Fruit fly (Drosophila melanogaster) whole organism, embryonic: Measurements from ENCODE around the gene CG11085.

Source experiments
- CG10366 ChIP-seq: fragments of 200-800 bp; sonication (Bioruptor generic); IDR thresholded peaks from 2 replicates; pipeline ENCODE4 v1.3.6; 2022; ENCODE audit warnings: missing biosample characterization, missing genetic modification characterization
- CG10462 ChIP-seq: fragments of 200-800 bp; sonication (Bioruptor generic); optimal IDR thresholded peaks from 2 replicates; lab custom pipeline; 2016; ENCODE audit warnings: missing biosample characterization, missing genetic modification characterization
- CG11504 ChIP-seq: fragments of 200-800 bp; sonication (Bioruptor generic); optimal IDR thresholded peaks from 3 replicates; lab custom pipeline; 2019; ENCODE audit warnings: missing biosample characterization, mild to moderate bottlenecking, missing genetic modification characterization, moderate library complexity
- CG11560 ChIP-seq: fragments of 200-800 bp; sonication (Bioruptor generic); IDR thresholded peaks from 3 replicates; pipeline ENCODE4 v1.3.6; 2022; ENCODE audit warnings: missing biosample characterization, missing genetic modification characterization
- CG11695 ChIP-seq: fragments of 200-800 bp; sonication (Bioruptor generic); IDR thresholded peaks from 3 replicates; pipeline ENCODE4 v1.3.6; 2022; ENCODE audit warnings: missing biosample characterization, missing genetic modification characterization
- CG13296 ChIP-seq: fragments of 200-800 bp; sonication (Bioruptor generic); optimal IDR thresholded peaks from 3 replicates; lab custom pipeline; 2018; ENCODE audit warnings: missing biosample characterization, mild to moderate bottlenecking, missing genetic modification characterization
- CG13624 ChIP-seq: fragments of 200-800 bp; sonication (Bioruptor generic); optimal IDR thresholded peaks from 2 replicates; lab custom pipeline; 2016; ENCODE audit warnings: missing biosample characterization, missing genetic modification characterization
- CG15479 ChIP-seq: fragments of 200-800 bp; sonication (Bioruptor generic); optimal IDR thresholded peaks from 3 replicates; lab custom pipeline; 2019; ENCODE audit warnings: missing biosample characterization, mild to moderate bottlenecking, missing genetic modification characterization, moderate library complexity
- CG4404 ChIP-seq: fragments of 200-800 bp; sonication (Bioruptor generic); IDR thresholded peaks from 2 replicates; pipeline ENCODE4 v1.3.6; 2022; ENCODE audit warnings: missing biosample characterization, missing genetic modification characterization
- CG5953 ChIP-seq: fragments of 200-800 bp; sonication (Bioruptor generic); IDR thresholded peaks from 2 replicates; pipeline ENCODE4 v1.3.6; 2022; ENCODE audit warnings: missing biosample characterization, missing genetic modification characterization
- CG6654 ChIP-seq: fragments of 200-800 bp; sonication (Bioruptor generic); optimal IDR thresholded peaks from 2 replicates; lab custom pipeline; 2017; ENCODE audit warnings: missing biosample characterization, mild to moderate bottlenecking, missing genetic modification characterization
- CG7786 ChIP-seq: fragments of 200-800 bp; sonication (Bioruptor generic); optimal IDR thresholded peaks from 2 replicates; lab custom pipeline; 2016; ENCODE audit warnings: missing biosample characterization, missing genetic modification characterization
- CG8089 ChIP-seq: fragments of 200-800 bp; sonication (Bioruptor generic); optimal IDR thresholded peaks from 3 replicates; lab custom pipeline; 2016; ENCODE audit warnings: missing biosample characterization, missing genetic modification characterization
- CG8281 ChIP-seq: fragments of 200-800 bp; sonication (Bioruptor generic); optimal IDR thresholded peaks from 2 replicates; lab custom pipeline; 2018; ENCODE audit warnings: missing biosample characterization, mild to moderate bottlenecking, missing genetic modification characterization, moderate library complexity
- Deaf1 ChIP-seq: fragments of 200-800 bp; optimal IDR thresholded peaks from 3 replicates; lab custom pipeline; 2019; ENCODE audit warnings: missing biosample characterization, mild to moderate bottlenecking, missing genetic modification characterization, moderate library complexity
- Fer3 ChIP-seq: fragments of 200-800 bp; sonication (Bioruptor generic); optimal IDR thresholded peaks from 2 replicates; lab custom pipeline; 2018; ENCODE audit warnings: missing biosample characterization, mild to moderate bottlenecking, missing genetic modification characterization, moderate library complexity
- HLH4C ChIP-seq: fragments of 200-800 bp; sonication (Bioruptor generic); IDR thresholded peaks from 3 replicates; pipeline ENCODE4 v1.3.6; 2022; ENCODE audit warnings: missing biosample characterization, missing genetic modification characterization; ENCODE audit not compliant: partially characterized antibody
- Lpt ChIP-seq: fragments of >200 bp; optimal IDR thresholded peaks from 2 replicates; lab custom pipeline; 2018; ENCODE audit warnings: missing biosample characterization, missing genetic modification characterization
- Med ChIP-seq: fragments of 200-800 bp; sonication (Bioruptor generic); peaks from one replicate; lab custom pipeline; 2016; ENCODE audit warnings: missing biosample characterization, missing genetic modification characterization, mild to moderate bottlenecking, inconsistent platforms, moderate library complexity
- Mrtf ChIP-seq: fragments of 200-800 bp; sonication (Bioruptor generic); IDR thresholded peaks from 3 replicates; pipeline ENCODE4 v1.3.6; 2022; ENCODE audit warnings: missing biosample characterization, missing genetic modification characterization
- Poxn ChIP-seq: fragments of 200-800 bp; sonication (Bioruptor generic); IDR thresholded peaks from 2 replicates; pipeline ENCODE4 v1.3.6; 2022; ENCODE audit warnings: missing biosample characterization, missing genetic modification characterization
- Ravus ChIP-seq: fragments of 200-800 bp; sonication (Bioruptor generic); IDR thresholded peaks from 2 replicates; pipeline ENCODE4 v1.3.6; 2022; ENCODE audit warnings: missing biosample characterization, missing genetic modification characterization
- Xrp1 ChIP-seq: fragments of 200-800 bp; sonication (Bioruptor generic); IDR thresholded peaks from 2 replicates; pipeline ENCODE4 v1.3.6; 2022; ENCODE audit warnings: missing biosample characterization, missing genetic modification characterization
- abd-A ChIP-seq: fragments of 200-800 bp; sonication (Bioruptor generic); optimal IDR thresholded peaks from 3 replicates; lab custom pipeline; 2019; ENCODE audit warnings: missing biosample characterization, mild to moderate bottlenecking, missing genetic modification characterization, moderate library complexity
- ac ChIP-seq: fragments of 200-800 bp; sonication (Bioruptor generic); optimal IDR thresholded peaks from 3 replicates; lab custom pipeline; 2017; ENCODE audit warnings: missing biosample characterization, mild to moderate bottlenecking, missing genetic modification characterization
- bbx ChIP-seq: fragments of 200-800 bp; sonication (Bioruptor generic); IDR thresholded peaks from 2 replicates; pipeline ENCODE4 v1.3.6; 2022; ENCODE audit warnings: missing biosample characterization, missing genetic modification characterization; ENCODE audit not compliant: partially characterized antibody
- bowl ChIP-seq: fragments of 200-800 bp; sonication (Bioruptor generic); IDR thresholded peaks from 2 replicates; pipeline ENCODE4 v1.3.6; 2022; ENCODE audit warnings: missing biosample characterization, missing genetic modification characterization
- bsh ChIP-seq, 2 experiments: fragments of 200-800 bp; sonication (Bioruptor generic); optimal IDR thresholded peaks; 2 replicates each; lab custom pipeline; 2017 to 2018; ENCODE audit warnings: mild to moderate bottlenecking in 2 of 2, missing biosample characterization in 2 of 2, missing genetic modification characterization in 2 of 2, moderate library complexity in 1 of 2
- chm ChIP-seq: fragments of 200-800 bp; sonication (Bioruptor generic); IDR thresholded peaks from 2 replicates; pipeline ENCODE4 v1.3.6; 2022; ENCODE audit warnings: missing biosample characterization, missing genetic modification characterization
- ci ChIP-seq: fragments of 200-800 bp; sonication (Bioruptor generic); IDR thresholded peaks from 3 replicates; pipeline ENCODE4 v1.3.6; 2022; ENCODE audit warnings: missing biosample characterization, missing genetic modification characterization
- dati ChIP-seq: fragments of 200-800 bp; sonication (Bioruptor generic); IDR thresholded peaks from 2 replicates; pipeline ENCODE4 v1.3.6; 2022; ENCODE audit warnings: missing biosample characterization, missing genetic modification characterization
- dimm ChIP-seq: fragments of 200-800 bp; sonication (Bioruptor generic); IDR thresholded peaks from 2 replicates; pipeline ENCODE4 v1.3.6; 2022; ENCODE audit warnings: missing biosample characterization, missing genetic modification characterization
- fu2 ChIP-seq: fragments of 200-800 bp; sonication (Bioruptor generic); optimal IDR thresholded peaks from 2 replicates; lab custom pipeline; 2016; ENCODE audit warnings: missing biosample characterization, missing genetic modification characterization
- grau ChIP-seq: fragments of 200-800 bp; optimal IDR thresholded peaks from 3 replicates; lab custom pipeline; 2019; ENCODE audit warnings: missing biosample characterization, mild to moderate bottlenecking, missing genetic modification characterization, moderate library complexity
- ind ChIP-seq: fragments of 200-800 bp; sonication (Bioruptor generic); optimal IDR thresholded peaks from 3 replicates; lab custom pipeline; 2016; ENCODE audit warnings: missing biosample characterization, missing genetic modification characterization
- kah ChIP-seq: fragments of 200-800 bp; sonication (Bioruptor generic); optimal IDR thresholded peaks from 2 replicates; lab custom pipeline; 2018; ENCODE audit warnings: missing biosample characterization, mild to moderate bottlenecking, missing genetic modification characterization
- ken ChIP-seq: fragments of 200-800 bp; sonication (Bioruptor generic); IDR thresholded peaks from 3 replicates; pipeline ENCODE4 v1.3.6; 2022; ENCODE audit warnings: missing biosample characterization, missing genetic modification characterization
- kni ChIP-seq: fragments of 200-800 bp; sonication (Bioruptor generic); optimal IDR thresholded peaks from 3 replicates; lab custom pipeline; 2017; ENCODE audit warnings: mild to moderate bottlenecking, missing biosample characterization, missing genetic modification reagents, missing genetic modification characterization
- maf-S ChIP-seq: fragments of 200-800 bp; sonication (Bioruptor generic); optimal IDR thresholded peaks from 2 replicates; lab custom pipeline; 2016; ENCODE audit warnings: missing biosample characterization, missing genetic modification characterization
- nom ChIP-seq: fragments of 200-800 bp; sonication (Bioruptor generic); optimal IDR thresholded peaks from 2 replicates; lab custom pipeline; 2017; ENCODE audit warnings: missing biosample characterization, missing genetic modification characterization, mild to moderate bottlenecking, moderate library complexity, missing genetic modification reagents
- rib ChIP-seq: fragments of 200-800 bp; sonication (Bioruptor generic); IDR thresholded peaks from 2 replicates; pipeline ENCODE4 v1.3.6; 2022; ENCODE audit warnings: missing biosample characterization, missing genetic modification characterization
- sc ChIP-seq, 3 experiments: fragments of >200 bp in 2 of 3; fragments of 200-800 bp in 1 of 3; sonication (Bioruptor generic) in 1 of 3; optimal IDR thresholded peaks; 2 replicates in 2 of 3; 3 replicates in 1 of 3; lab custom pipeline; 2017; ENCODE audit warnings: mild to moderate bottlenecking in 1 of 3, missing biosample characterization in 1 of 3, missing genetic modification characterization in 1 of 3, missing genetic modification reagents in 1 of 3
- sima ChIP-seq: fragments of 200-800 bp; sonication (Bioruptor generic); optimal IDR thresholded peaks from 2 replicates; lab custom pipeline; 2016; ENCODE audit warnings: missing biosample characterization, missing genetic modification characterization
- slou ChIP-seq: fragments of 200-800 bp; sonication (Bioruptor generic); optimal IDR thresholded peaks from 3 replicates; lab custom pipeline; 2016; ENCODE audit warnings: missing biosample characterization, missing genetic modification characterization
- slp2 ChIP-seq: fragments of 200-800 bp; sonication (Bioruptor generic); optimal IDR thresholded peaks from 2 replicates; lab custom pipeline; 2016; ENCODE audit warnings: missing biosample characterization, missing genetic modification characterization
- sob ChIP-seq: fragments of 200-800 bp; sonication (Bioruptor generic); IDR thresholded peaks from 2 replicates; pipeline ENCODE4 v1.3.6; 2022; ENCODE audit warnings: missing biosample characterization, missing genetic modification characterization
- sr ChIP-seq: fragments of 200-800 bp; sonication (Bioruptor generic); IDR thresholded peaks from 3 replicates; pipeline ENCODE4 v1.3.6; 2022; ENCODE audit warnings: missing biosample characterization, missing genetic modification characterization
- stc ChIP-seq: fragments of 200-800 bp; sonication (Bioruptor generic); IDR thresholded peaks from 2 replicates; pipeline ENCODE4 v1.3.6; 2022; ENCODE audit warnings: missing biosample characterization, missing genetic modification characterization
- trh ChIP-seq: fragments of 200-800 bp; sonication (Bioruptor generic); optimal IDR thresholded peaks from 2 replicates; lab custom pipeline; 2016; ENCODE audit warnings: missing biosample characterization, missing genetic modification characterization
- twi ChIP-seq: fragments of 200-800 bp; optimal IDR thresholded peaks from 2 replicates; lab custom pipeline; 2019; ENCODE audit warnings: missing biosample characterization, mild to moderate bottlenecking, missing genetic modification characterization, moderate library complexity
- unpg ChIP-seq: fragments of 200-800 bp; sonication (Bioruptor generic); optimal IDR thresholded peaks from 3 replicates; lab custom pipeline; 2018; ENCODE audit warnings: missing biosample characterization, mild to moderate bottlenecking, missing genetic modification characterization, moderate library complexity

The CG11085 gene

dm6 chrX:12574666-12575202, 41.4 kb upstream of the CG11085 start (continued):
- TF ChIP-seq dimm (no peak), kah (no peak), kni (GFP tag; lab: Kevin White, UChicago) (peak; percentile 26), ci (peak; percentile 56; the same call in 2 of the 3 replicates), CG15479 (GFP tag; lab: Kevin White, UChicago) (peak; percentile 97), CG11504 (tag; lab: Kevin White, UChicago) (peak; percentile 18), Lpt (GFP tag; lab: Kevin White, UChicago) (no peak), sima (GFP tag; lab: Kevin White, UChicago) (no peak), CG5953 (GFP tag; lab: Robert Waterston, UW) (no peak), CG6654 (GFP tag; lab: Kevin White, UChicago) (no peak), CG8089 (no peak), bsh (GFP tag; optimal IDR thresholded peaks at IDR 0.05; lab: Kevin White, UChicago) (peak; percentile 6 to 96), CG13296 (GFP tag; lab: Kevin White, UChicago) (no peak), chm (GFP tag; lab: Robert Waterston, UW) (no peak), ind (GFP tag; lab: Kevin White, UChicago) (no peak), nom (GFP tag; lab: Kevin White, UChicago) (peak; percentile 99), CG11560 (no peak), stc (GFP tag; lab: Robert Waterston, UW) (no peak), CG10366 (GFP tag; lab: Robert Waterston, UW) (no peak), CG7786 (peak; percentile 29), Fer3 (tag; lab: Kevin White, UChicago) (no peak), Mrtf (GFP tag; lab: Robert Waterston, UW) (no peak), sr (GFP tag; lab: Robert Waterston, UW) (no peak), grau (tag; lab: Kevin White, UChicago) (peak; percentile 5), fu2 (no peak), Med (GFP tag; lab: Kevin White, UChicago) (peak; percentile 76), ken (GFP tag; lab: Robert Waterston, UW) (no peak; the same call in 2 of the 3 replicates), unpg (GFP tag; lab: Kevin White, UChicago) (no peak), twi (tag; lab: Kevin White, UChicago) (no peak), CG8281 (no peak), Poxn (GFP tag; lab: Robert Waterston, UW) (no peak), Ravus (GFP tag; lab: Robert Waterston, UW) (no peak), trh (no peak), abd-A (tag; lab: Kevin White, UChicago) (peak; percentile 62), CG10462 (GFP tag; lab: Kevin White, UChicago) (no peak), bowl (GFP tag; lab: Robert Waterston, UW) (no peak), HLH4C (no peak), Deaf1 (peak; percentile 89), ac (GFP tag; lab: Kevin White, UChicago) (no peak), CG11695 (GFP tag; lab: Robert Waterston, UW) (0 out of 3 replicates have a peak, but pooled peaks have one; percentile 37), sc (optimal IDR thresholded peaks at IDR 0.05; lab: Kevin White, UChicago) (no peak), sc (GFP tag; optimal IDR thresholded peaks at IDR 0.05; lab: Kevin White, UChicago) (no peak), rib (peak; percentile 94), CG13624 (GFP tag; lab: Kevin White, UChicago) (no peak), dati (no peak), maf-S (GFP tag; lab: Kevin White, UChicago) (no peak), Xrp1 (GFP tag; lab: Robert Waterston, UW) (0 out of 2 replicates have a peak, but pooled peaks have one; percentile 5), bbx (GFP tag; lab: Robert Waterston, UW) (0 out of 2 replicates have a peak, but pooled peaks have one; percentile 11), slou (no peak), CG4404 (GFP tag; lab: Robert Waterston, UW) (no peak), slp2 (GFP tag; lab: Kevin White, UChicago) (no peak), sob (GFP tag; lab: Robert Waterston, UW) (no peak)
